Worm (Caenorhabditis elegans) whole organism, L2 larva: ENCODE measurements around the gene T23B5.3.

ENCODE experiments used
- R02D3.7 ChIP-seq: fragments of 150-350 bp; optimal IDR thresholded peaks from 2 replicates; lab custom pipeline; 2014; ENCODE audit warnings: missing biosample characterization, missing genetic modification characterization
- blmp-1 ChIP-seq: sonication (generic microtip); optimal IDR thresholded peaks from 2 replicates; lab custom pipeline; 2017; ENCODE audit warnings: missing genetic modification characterization, mild to moderate bottlenecking, missing compliant biosample characterization, antibody characterized with exemption, moderate library complexity; ENCODE audit not compliant: insufficient read depth
- elt-1 ChIP-seq: fragments of 150-350 bp; optimal IDR thresholded peaks from 2 replicates; lab custom pipeline; 2014; ENCODE audit warnings: missing biosample characterization, missing genetic modification characterization
- elt-3 ChIP-seq: sonication (generic microtip); optimal IDR thresholded peaks from 2 replicates; lab custom pipeline; 2017; ENCODE audit warnings: missing biosample characterization, missing genetic modification characterization
- lsy-2 ChIP-seq, 2 experiments: fragments of 150-350 bp in 1 of 2; sonication (generic microtip) in 1 of 2; optimal IDR thresholded peaks; 2 replicates each; lab custom pipeline; 2014 to 2017; ENCODE audit warnings: missing biosample characterization in 2 of 2, missing genetic modification characterization in 2 of 2
- nhr-11 ChIP-seq: fragments of 150-350 bp; optimal IDR thresholded peaks from 2 replicates; lab custom pipeline; 2014; ENCODE audit warnings: missing biosample characterization, missing genetic modification characterization
- nhr-237 ChIP-seq: fragments of 150-350 bp; optimal IDR thresholded peaks from 2 replicates; lab custom pipeline; 2014; ENCODE audit warnings: missing biosample characterization, missing genetic modification characterization
- nhr-77 ChIP-seq: fragments of 150-350 bp; optimal IDR thresholded peaks from 2 replicates; lab custom pipeline; 2014; ENCODE audit warnings: missing biosample characterization, missing genetic modification characterization
- snpc-4 ChIP-seq: fragments of 150-350 bp; optimal IDR thresholded peaks from 2 replicates; lab custom pipeline; 2014; ENCODE audit warnings: missing biosample characterization, missing genetic modification characterization

DNA sequence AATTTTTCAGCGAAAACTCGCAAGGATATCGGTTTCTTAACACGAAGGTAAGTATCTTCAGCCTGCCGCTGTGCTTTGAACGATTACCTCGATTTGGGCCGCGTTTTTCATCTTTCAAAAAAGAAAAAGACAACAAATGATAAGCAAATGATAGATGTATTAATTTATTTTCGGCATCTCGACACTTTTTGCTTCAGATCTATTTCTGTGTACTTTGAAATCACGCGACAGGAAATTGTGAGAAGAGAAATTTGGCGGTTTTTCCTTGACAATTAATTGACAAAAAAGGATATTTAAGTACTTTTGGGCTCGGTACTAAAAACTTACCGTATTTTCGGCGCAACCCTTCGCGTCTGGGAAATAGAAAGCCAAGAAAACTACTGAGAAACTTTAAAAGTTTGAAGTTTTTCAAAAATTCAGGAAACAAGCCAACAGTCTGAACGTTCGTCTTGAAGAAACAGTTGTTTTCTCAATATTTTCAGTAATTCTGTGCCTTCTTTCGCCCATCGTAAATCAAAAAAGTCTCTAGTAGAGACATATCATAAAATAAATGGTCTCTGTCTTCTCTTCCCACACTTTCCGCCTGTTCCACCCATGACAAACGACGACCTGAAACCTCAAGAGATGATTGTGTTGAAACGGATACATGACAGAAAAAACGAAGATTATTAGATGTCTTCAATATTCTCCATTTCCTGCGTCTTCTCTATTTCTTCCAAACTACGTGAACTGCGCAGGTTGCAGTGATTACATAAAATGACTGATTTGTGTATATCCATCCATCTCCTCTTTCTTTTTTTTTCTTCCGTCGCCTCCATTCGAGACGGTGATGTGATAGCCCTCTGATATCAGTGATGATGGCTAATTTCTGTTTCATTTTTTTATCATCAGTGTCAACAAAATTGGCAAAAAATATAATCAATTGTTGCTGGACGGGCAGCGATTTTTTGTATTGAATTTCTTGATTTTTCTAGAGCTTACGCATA, 47.3 kb upstream of the T23B5.3 start:
- no peak for TF ChIP-seq blmp-1 (tag; lab: Kevin White, UChicago)
- TF ChIP-seq R02D3.7 (tag; lab: Kevin White, UChicago) = no peak
- TF ChIP-seq nhr-237 = no peak
- no peak for TF ChIP-seq snpc-4
- TF ChIP-seq elt-3 (tag; lab: Kevin White, UChicago) = no peak
- TF ChIP-seq elt-1 (tag; lab: Kevin White, UChicago) = no peak
- TF ChIP-seq nhr-11 (tag; lab: Kevin White, UChicago) = no peak
- no peak for TF ChIP-seq nhr-77 (tag; lab: Kevin White, UChicago)
- no peak for TF ChIP-seq lsy-2 (tag; optimal IDR thresholded peaks at IDR 0.05; lab: Kevin White, UChicago)
